Worm (Caenorhabditis elegans) whole organism, L4 larva: ENCODE results near the gene C01G12.9.

Experiments
- T26A8.4 ChIP-seq: fragments of 200-800 bp; sonication (Bioruptor generic); IDR thresholded peaks from 2 replicates; pipeline ENCODE4 v1.3.6; 2022; ENCODE audit warnings: missing genetic modification characterization, missing compliant biosample characterization
- ZK546.5 ChIP-seq, 2 experiments: sonication (generic microtip); optimal IDR thresholded peaks; 2 replicates each; lab custom pipeline; 2017; ENCODE audit warnings: missing biosample characterization in 2 of 2, missing genetic modification characterization in 2 of 2
- aha-1 ChIP-seq: fragments of 150-350 bp; peaks from one replicate; lab custom pipeline; 2014; ENCODE audit warnings: missing biosample characterization, missing genetic modification characterization
- ama-1 ChIP-seq: fragments of 150-350 bp; optimal IDR thresholded peaks from 2 replicates; lab custom pipeline; 2014; ENCODE audit warnings: inconsistent platforms, mixed read lengths
- attf-4 ChIP-seq: sonication (generic microtip); optimal IDR thresholded peaks from 3 replicates; lab custom pipeline; 2017; ENCODE audit warnings: missing biosample characterization, missing genetic modification characterization
- ceh-82 ChIP-seq: sonication (generic microtip); optimal IDR thresholded peaks from 2 replicates; lab custom pipeline; 2017; ENCODE audit warnings: missing biosample characterization, missing genetic modification characterization
- daf-19 ChIP-seq: fragments of 200-800 bp; sonication (Bioruptor generic); conservative IDR thresholded peaks from 2 replicates; pipeline ENCODE4 v1.3.6; 2022; ENCODE audit warnings: missing genetic modification characterization, missing compliant biosample characterization
- dmd-6 ChIP-seq: fragments of 200-800 bp; sonication (Bioruptor generic); IDR thresholded peaks from 2 replicates; pipeline ENCODE4 v1.3.6; 2022; ENCODE audit warnings: missing genetic modification reagents, missing genetic modification characterization, missing compliant biosample characterization
- dmd-8 ChIP-seq: fragments of 200-800 bp; sonication (Bioruptor generic); IDR thresholded peaks from 2 replicates; pipeline ENCODE4 v1.3.6; 2022; ENCODE audit warnings: missing genetic modification characterization, missing compliant biosample characterization
- egl-43 ChIP-seq: fragments of 200-800 bp; sonication (Bioruptor generic); IDR thresholded peaks from 2 replicates; pipeline ENCODE4 v1.3.6; 2022; ENCODE audit warnings: missing genetic modification reagents, missing genetic modification characterization, missing compliant biosample characterization
- fkh-10 ChIP-seq: fragments of 150-350 bp; optimal IDR thresholded peaks from 2 replicates; lab custom pipeline; 2014; ENCODE audit warnings: missing biosample characterization, missing genetic modification reagents, missing genetic modification characterization
- lim-7 ChIP-seq: fragments of 200-800 bp; sonication (Bioruptor generic); IDR thresholded peaks from 2 replicates; pipeline ENCODE4 v1.3.6; 2022; ENCODE audit warnings: missing genetic modification characterization, missing compliant biosample characterization
- lin-1 ChIP-seq: fragments of 200-800 bp; sonication (Bioruptor generic); IDR thresholded peaks from 2 replicates; pipeline ENCODE4 v1.3.6; 2022; ENCODE audit warnings: missing genetic modification reagents, missing genetic modification characterization, missing compliant biosample characterization
- lir-3 ChIP-seq: sonication (generic microtip); optimal IDR thresholded peaks from 2 replicates; lab custom pipeline; 2016; ENCODE audit warnings: mild to moderate bottlenecking, missing genetic modification characterization, missing compliant biosample characterization
- lsy-2 ChIP-seq, 2 experiments: fragments of 150-350 bp in 1 of 2; sonication (generic microtip) in 1 of 2; optimal IDR thresholded peaks; 2 replicates each; lab custom pipeline; 2014 to 2017; ENCODE audit warnings: missing biosample characterization in 2 of 2, missing genetic modification characterization in 2 of 2
- madf-5 ChIP-seq, 2 experiments: fragments of 200-800 bp; sonication (Bioruptor generic); IDR thresholded peaks; 2 replicates each; pipeline ENCODE4 v1.3.6; 2022; ENCODE audit warnings: missing compliant biosample characterization in 2 of 2, missing genetic modification characterization in 2 of 2
- mep-1 ChIP-seq: fragments of 150-350 bp; sonication (generic microtip); optimal IDR thresholded peaks from 3 replicates; lab custom pipeline; 2014; ENCODE audit warnings: missing biosample characterization, missing genetic modification characterization
- mxl-3 ChIP-seq: fragments of 200-800 bp; sonication (Bioruptor generic); optimal IDR thresholded peaks from 2 replicates; lab custom pipeline; 2018; ENCODE audit warnings: mild to moderate bottlenecking, missing genetic modification characterization, missing compliant biosample characterization
- nhr-102 ChIP-seq: sonication (generic microtip); optimal IDR thresholded peaks from 2 replicates; lab custom pipeline; 2016; ENCODE audit warnings: mild to moderate bottlenecking, missing genetic modification characterization, moderate library complexity, missing compliant biosample characterization
- nhr-11 ChIP-seq: fragments of 150-350 bp; optimal IDR thresholded peaks from 2 replicates; lab custom pipeline; 2014; ENCODE audit warnings: missing biosample characterization, missing genetic modification characterization
- nhr-111 ChIP-seq: fragments of 200-800 bp; sonication (Bioruptor generic); optimal IDR thresholded peaks from 2 replicates; lab custom pipeline; 2018; ENCODE audit warnings: mild to moderate bottlenecking, missing genetic modification characterization, missing compliant biosample characterization
- nhr-25 ChIP-seq: sonication (generic microtip); optimal IDR thresholded peaks from 2 replicates; lab custom pipeline; 2017; ENCODE audit warnings: missing genetic modification characterization, mild to moderate bottlenecking, missing compliant biosample characterization, antibody characterized with exemption, moderate library complexity, borderline replicate concordance; ENCODE audit not compliant: insufficient read depth
- nhr-42 ChIP-seq: fragments of 200-800 bp; sonication (Bioruptor generic); IDR thresholded peaks from 2 replicates; pipeline ENCODE4 v1.3.6; 2022; ENCODE audit warnings: missing genetic modification characterization, missing compliant biosample characterization
- nhr-6 ChIP-seq: fragments of 150-350 bp; optimal IDR thresholded peaks from 2 replicates; lab custom pipeline; 2014; ENCODE audit warnings: missing biosample characterization, missing genetic modification characterization
- nhr-77 ChIP-seq: fragments of 150-350 bp; optimal IDR thresholded peaks from 2 replicates; lab custom pipeline; 2014; ENCODE audit warnings: missing biosample characterization, missing genetic modification characterization
- rbr-2 ChIP-seq: sonication (generic microtip); optimal IDR thresholded peaks from 2 replicates; lab custom pipeline; 2016; ENCODE audit warnings: missing genotype, missing genetic modification characterization, missing compliant biosample characterization
- spr-3 ChIP-seq: fragments of 200-800 bp; sonication (Bioruptor generic); optimal IDR thresholded peaks from 2 replicates; lab custom pipeline; 2018; ENCODE audit warnings: mild to moderate bottlenecking, missing genetic modification characterization, missing compliant biosample characterization
- unc-62 ChIP-seq, 3 experiments: fragments of 150-350 bp in 1 of 3; sonication (generic microtip); optimal IDR thresholded peaks in 2 of 3; peaks in 1 of 3; 1 replicate in 1 of 3; 2 replicates in 2 of 3; lab custom pipeline; 2014 to 2017; ENCODE audit warnings: missing biosample characterization in 3 of 3, missing genetic modification characterization in 3 of 3, missing genetic modification reagents in 3 of 3, missing genotype in 1 of 3
- ztf-11 ChIP-seq: fragments of 150-350 bp; optimal IDR thresholded peaks from 2 replicates; lab custom pipeline; 2014; ENCODE audit warnings: missing biosample characterization, missing genetic modification characterization

The C01G12.9 gene

DNA sequence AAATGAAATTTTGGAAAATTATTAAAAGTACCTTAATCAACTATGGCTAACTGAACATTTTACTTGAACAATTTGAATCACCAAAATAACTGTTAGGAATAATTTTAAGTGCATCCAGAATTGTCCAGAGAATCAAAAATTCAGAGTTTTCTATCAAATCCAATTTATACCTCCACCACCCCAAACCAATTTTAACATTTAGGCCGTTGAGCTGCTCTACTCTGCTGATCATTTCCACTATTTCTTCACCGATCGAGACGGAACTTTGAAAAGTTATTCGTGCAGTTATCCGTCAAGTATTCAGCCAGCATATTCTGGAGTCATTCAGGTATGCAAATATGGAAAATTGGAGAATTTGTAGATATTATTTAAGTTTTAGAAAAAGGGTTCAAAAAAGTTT, 29.7 kb downstream of the C01G12.9 start:
- TF ChIP-seq unc-62 (GFP tag; optimal IDR thresholded peaks at IDR 0.05 in 1 of 2; lab: Kevin White, UChicago) (peak in 1 of 2 experiments; percentile 50), unc-62 (tag; optimal IDR thresholded peaks at IDR 0.05; lab: Kevin White, UChicago) (no peak), lim-7 (GFP tag; lab: Robert Waterston, UW) (no peak), ama-1 (lab: Kevin White, UChicago) (peak; percentile 79), dmd-6 (GFP tag; lab: Robert Waterston, UW) (no peak), lin-1 (GFP tag; lab: Robert Waterston, UW) (no peak), aha-1 (peak; percentile 86), T26A8.4 (no peak), nhr-6 (peak; percentile 6), ZK546.5 (tag; optimal IDR thresholded peaks at IDR 0.05; lab: Kevin White, UChicago) (no peak), nhr-42 (GFP tag; lab: Robert Waterston, UW) (0 out of 2 replicates have a peak, but pooled peaks have one; percentile 55), spr-3 (GFP tag; lab: Kevin White, UChicago) (no peak)

DNA sequence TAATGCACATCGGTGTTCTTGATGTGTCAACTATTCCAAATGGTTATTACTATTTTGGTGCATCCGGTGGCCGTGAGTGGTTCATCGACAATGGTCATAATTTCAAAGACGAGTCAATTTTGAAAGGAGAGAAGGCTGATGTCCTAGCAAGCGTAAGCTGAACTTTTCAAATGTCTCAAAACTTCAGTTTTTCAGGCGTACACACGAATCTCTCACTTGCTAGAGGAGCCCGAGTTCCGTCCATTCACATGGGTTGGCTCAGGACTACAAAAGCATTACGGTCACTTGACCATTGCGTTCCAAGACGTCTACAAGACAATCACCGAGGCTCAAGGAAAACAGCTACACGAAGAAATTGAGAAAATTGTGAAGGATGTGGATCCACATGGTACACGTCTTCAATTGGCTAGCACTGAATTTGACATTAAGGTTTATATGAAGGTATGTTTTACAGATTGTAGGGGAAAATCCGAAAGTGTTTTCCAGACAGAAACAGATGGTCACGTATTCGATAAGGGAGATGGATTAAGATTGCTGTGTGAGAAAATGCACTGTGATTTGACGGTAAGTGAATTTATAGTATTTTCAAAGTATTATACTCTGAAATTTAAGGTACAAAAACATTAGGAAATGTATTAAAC, 30.6 kb downstream of the C01G12.9 start:
- TF ChIP-seq aha-1 (peak; percentile 96), lin-1 (GFP tag; lab: Robert Waterston, UW) (no peak), ama-1 (lab: Kevin White, UChicago) (peak; percentile 66), madf-5 (GFP tag; IDR thresholded peaks at IDR 0.05; lab: Robert Waterston, UW) (0 out of 4 replicates have a peak, but pooled peaks of 1 of the 2 experiments have one; percentile 54), lir-3 (tag; lab: Kevin White, UChicago) (no peak), dmd-8 (0 out of 2 replicates have a peak, but pooled peaks have one; percentile 35), T26A8.4 (0 out of 2 replicates have a peak, but pooled peaks have one; percentile 18)

DNA sequence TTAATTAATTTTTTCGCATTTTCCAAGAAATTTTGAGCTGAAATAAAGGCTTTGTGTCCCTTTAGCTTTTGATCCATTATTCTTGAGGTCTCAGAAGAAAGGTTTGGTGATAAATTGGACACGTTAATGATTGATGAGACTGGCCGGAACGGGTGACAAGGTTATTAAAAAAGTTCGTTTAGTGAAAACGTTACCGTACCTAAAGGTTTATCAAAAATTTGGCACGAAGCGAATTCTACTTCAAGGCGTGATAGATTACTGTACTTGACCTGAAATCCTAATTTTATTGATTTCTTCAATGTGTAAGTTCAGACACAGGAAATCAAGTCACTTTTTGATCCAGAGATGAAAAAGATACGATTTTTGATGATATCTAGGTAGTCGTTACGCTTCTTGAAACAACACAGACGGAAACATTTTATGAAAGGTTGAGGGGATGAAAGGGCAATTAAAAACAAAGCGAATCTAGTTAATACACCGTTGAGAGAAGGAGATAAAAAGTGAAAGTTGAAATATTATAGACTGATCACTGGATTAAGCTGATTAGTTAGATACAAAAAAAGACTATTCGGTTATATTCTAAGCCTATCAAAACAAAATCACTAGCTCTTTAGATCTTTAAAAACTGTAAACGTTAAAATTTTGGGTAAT, 31.8 kb downstream of the C01G12.9 start:
- TF ChIP-seq dmd-8 (no peak), nhr-77 (tag; lab: Kevin White, UChicago) (peak; percentile 29), ama-1 (lab: Kevin White, UChicago) (peak; percentile 91), lsy-2 (tag; optimal IDR thresholded peaks at IDR 0.05; lab: Kevin White, UChicago) (peak in 1 of 2 experiments; percentile 28), mep-1 (tag; lab: Kevin White, UChicago) (peak; percentile 43), nhr-11 (tag; lab: Kevin White, UChicago) (no peak), daf-19 (GFP tag; lab: Robert Waterston, UW) (no peak), aha-1 (peak; percentile 77), ztf-11 (no peak), nhr-6 (peak; percentile 54), ceh-82 (tag; lab: Kevin White, UChicago) (no peak), rbr-2 (tag; lab: Kevin White, UChicago) (no peak)

DNA sequence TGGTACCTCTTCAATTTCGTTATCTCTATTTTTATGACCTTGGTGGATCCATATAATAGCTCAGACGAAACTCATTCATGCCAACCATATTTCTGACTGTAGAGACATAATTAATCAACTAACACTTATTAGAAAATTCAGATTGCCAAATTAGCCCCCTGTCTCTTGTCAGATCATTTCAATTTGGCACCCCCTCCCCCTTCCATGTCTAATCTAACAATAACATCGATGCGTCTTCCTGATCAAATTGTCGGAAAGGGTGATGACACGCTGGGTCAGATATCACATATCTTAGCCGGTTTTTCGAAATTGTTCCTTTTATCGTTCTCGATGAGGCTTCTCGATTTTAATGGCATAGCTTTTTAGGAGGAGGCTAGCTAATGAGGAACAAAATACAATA, 32.5 kb downstream of the C01G12.9 start:
- TF ChIP-seq aha-1, result peak; percentile 50
- no peak for TF ChIP-seq nhr-111 (GFP tag; lab: Kevin White, UChicago)
- TF ChIP-seq attf-4 (tag; lab: Kevin White, UChicago), result no peak
- TF ChIP-seq mxl-3 (GFP tag; lab: Kevin White, UChicago), result no peak
- 0 out of 2 replicates have a peak, but pooled peaks have one; percentile 17 for TF ChIP-seq T26A8.4
- TF ChIP-seq fkh-10, result no peak
- TF ChIP-seq egl-43 (GFP tag; lab: Robert Waterston, UW), result no peak
- TF ChIP-seq ceh-82 (tag; lab: Kevin White, UChicago), result no peak
- TF ChIP-seq nhr-102 (tag; lab: Kevin White, UChicago), result no peak
- TF ChIP-seq nhr-25, result no peak
- no peak for TF ChIP-seq nhr-11 (tag; lab: Kevin White, UChicago)

DNA sequence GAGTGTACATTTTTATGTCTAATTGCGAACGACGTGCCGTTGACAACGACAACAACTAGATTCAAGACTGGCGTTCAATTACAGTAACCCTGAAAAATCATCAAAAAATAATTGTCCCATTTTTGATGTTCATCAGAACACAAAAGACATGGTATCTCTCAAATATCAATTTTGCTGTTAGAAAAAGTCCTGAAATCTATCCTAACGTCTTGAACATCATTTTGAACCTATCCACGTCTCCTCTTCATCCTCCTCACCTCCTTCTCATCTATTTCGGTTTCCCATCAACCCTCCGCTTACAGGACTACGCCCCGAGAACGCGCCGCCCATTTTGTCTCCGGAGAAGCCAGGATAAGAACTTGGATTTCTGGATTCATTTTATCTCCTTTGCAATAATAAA, 36.9 kb downstream of the C01G12.9 start, which contains the start of gene mltn-9:
Gene mltn-9, plus strand, starts transcription at position 301 of the 400 bp plus-strand sequence.
- no peak for TF ChIP-seq ZK546.5 (tag; optimal IDR thresholded peaks at IDR 0.05; lab: Kevin White, UChicago)
